Worm (Caenorhabditis elegans) whole organism, L4 larva: Measurements from ENCODE around the gene edg-1.

Experiments used
- D1046.2 ChIP-seq: fragments of 200-800 bp; sonication (Bioruptor generic); IDR thresholded peaks from 2 replicates; pipeline ENCODE4 v1.3.6; 2022; ENCODE audit warnings: missing genetic modification characterization, missing compliant biosample characterization
- F26F4.8 ChIP-seq: fragments of 200-800 bp; sonication (Bioruptor generic); conservative IDR thresholded peaks from 2 replicates; pipeline ENCODE4 v1.3.6; 2022; ENCODE audit warnings: missing genetic modification characterization, missing compliant biosample characterization
- F44E2.7 ChIP-seq: fragments of 200-800 bp; sonication (Bioruptor generic); IDR thresholded peaks from 2 replicates; pipeline ENCODE4 v2.1.2; 2022; ENCODE audit warnings: missing genetic modification characterization, missing compliant biosample characterization
- T26A8.4 ChIP-seq: fragments of 200-800 bp; sonication (Bioruptor generic); IDR thresholded peaks from 2 replicates; pipeline ENCODE4 v1.3.6; 2022; ENCODE audit warnings: missing genetic modification characterization, missing compliant biosample characterization
- Y105C5A.15 ChIP-seq: fragments of 200-800 bp; sonication (Bioruptor generic); IDR thresholded peaks from 2 replicates; pipeline ENCODE4 v1.3.6; 2022; ENCODE audit warnings: missing genetic modification characterization, missing compliant biosample characterization
- aha-1 ChIP-seq: fragments of 150-350 bp; peaks from one replicate; lab custom pipeline; 2014; ENCODE audit warnings: missing biosample characterization, missing genetic modification characterization
- arid-1 ChIP-seq: fragments of 200-800 bp; sonication (Bioruptor generic); conservative IDR thresholded peaks from 2 replicates; pipeline ENCODE4 v1.3.6; 2022; ENCODE audit warnings: missing genetic modification reagents, missing genetic modification characterization, missing compliant biosample characterization
- attf-4 ChIP-seq: sonication (generic microtip); optimal IDR thresholded peaks from 3 replicates; lab custom pipeline; 2017; ENCODE audit warnings: missing biosample characterization, missing genetic modification characterization
- ceh-32 ChIP-seq: sonication (generic microtip); optimal IDR thresholded peaks from 2 replicates; lab custom pipeline; 2016; ENCODE audit warnings: mild to moderate bottlenecking, missing genetic modification characterization, missing compliant biosample characterization; ENCODE audit not compliant: poor library complexity
- ceh-62 ChIP-seq: sonication (generic microtip); optimal IDR thresholded peaks from 2 replicates; lab custom pipeline; 2017; ENCODE audit warnings: missing biosample characterization, missing genetic modification characterization
- daf-19 ChIP-seq: fragments of 200-800 bp; sonication (Bioruptor generic); conservative IDR thresholded peaks from 2 replicates; pipeline ENCODE4 v1.3.6; 2022; ENCODE audit warnings: missing genetic modification characterization, missing compliant biosample characterization
- daf-8 ChIP-seq: fragments of 200-800 bp; sonication (Bioruptor generic); IDR thresholded peaks from 2 replicates; pipeline ENCODE4 v1.3.6; 2022; ENCODE audit warnings: missing genetic modification characterization, missing compliant biosample characterization
- dmd-8 ChIP-seq: fragments of 200-800 bp; sonication (Bioruptor generic); IDR thresholded peaks from 2 replicates; pipeline ENCODE4 v1.3.6; 2022; ENCODE audit warnings: missing genetic modification characterization, missing compliant biosample characterization
- dve-1 ChIP-seq: sonication (generic microtip); optimal IDR thresholded peaks from 2 replicates; lab custom pipeline; 2017; ENCODE audit warnings: antibody characterized with exemption, mild to moderate bottlenecking, missing genetic modification characterization, missing compliant biosample characterization; ENCODE audit not compliant: insufficient read depth
- hif-1 ChIP-seq, 2 experiments: sonication (generic microtip); optimal IDR thresholded peaks; 2 replicates each; lab custom pipeline; 2016 to 2017; ENCODE audit warnings: missing compliant biosample characterization in 2 of 2, missing genetic modification characterization in 2 of 2, missing genetic modification reagents in 2 of 2, missing genotype in 2 of 2, mild to moderate bottlenecking in 1 of 2
- lim-7 ChIP-seq: fragments of 200-800 bp; sonication (Bioruptor generic); IDR thresholded peaks from 2 replicates; pipeline ENCODE4 v1.3.6; 2022; ENCODE audit warnings: missing genetic modification characterization, missing compliant biosample characterization
- lin-13 ChIP-seq: fragments of 150-350 bp; optimal IDR thresholded peaks from 2 replicates; lab custom pipeline; 2014; ENCODE audit warnings: missing biosample characterization, missing genetic modification reagents, missing genetic modification characterization
- lin-38 ChIP-seq: fragments of 200-800 bp; sonication (Bioruptor generic); IDR thresholded peaks from 2 replicates; pipeline ENCODE4 v1.3.6; 2022; ENCODE audit warnings: missing genetic modification reagents, missing genetic modification characterization, missing compliant biosample characterization
- lsy-2 ChIP-seq, 2 experiments: fragments of 150-350 bp in 1 of 2; sonication (generic microtip) in 1 of 2; optimal IDR thresholded peaks; 2 replicates each; lab custom pipeline; 2014 to 2017; ENCODE audit warnings: missing biosample characterization in 2 of 2, missing genetic modification characterization in 2 of 2
- mes-2 ChIP-seq: sonication (generic microtip); optimal IDR thresholded peaks from 2 replicates; lab custom pipeline; 2016; ENCODE audit warnings: missing genotype, mild to moderate bottlenecking, missing genetic modification characterization, missing compliant biosample characterization; ENCODE audit not compliant: poor library complexity, severe bottlenecking
- pha-4 ChIP-seq, 2 experiments: fragments of 150-350 bp in 1 of 2; fragments of 200-800 bp in 1 of 2; sonication (Bioruptor generic) in 1 of 2; IDR thresholded peaks in 1 of 2; optimal IDR thresholded peaks in 1 of 2; 2 replicates each; pipeline versions ENCODE4 v1.3.6 to Lab custom; 2014 to 2022; ENCODE audit warnings: missing genetic modification characterization in 2 of 2, missing genetic modification reagents in 2 of 2, missing biosample characterization in 1 of 2, missing compliant biosample characterization in 1 of 2
- snpc-1.2 ChIP-seq: fragments of 200-800 bp; sonication (Bioruptor generic); IDR thresholded peaks from 2 replicates; pipeline ENCODE4 v1.3.6; 2022; ENCODE audit warnings: missing genetic modification reagents, missing genetic modification characterization, missing compliant biosample characterization
- tra-1 ChIP-seq: fragments of 200-800 bp; sonication (Bioruptor generic); IDR thresholded peaks from 2 replicates; pipeline ENCODE4 v1.3.6; 2022; ENCODE audit warnings: missing genetic modification reagents, missing genetic modification characterization, missing compliant biosample characterization
- unc-130 ChIP-seq: sonication (generic microtip); optimal IDR thresholded peaks from 2 replicates; lab custom pipeline; 2016; ENCODE audit warnings: missing genetic modification reagents, missing genetic modification characterization, missing compliant biosample characterization
- unc-39 ChIP-seq: sonication (generic microtip); optimal IDR thresholded peaks from 2 replicates; lab custom pipeline; 2017; ENCODE audit warnings: missing biosample characterization, missing genetic modification characterization
- zag-1 ChIP-seq: fragments of 150-350 bp; optimal IDR thresholded peaks from 2 replicates; lab custom pipeline; 2014; ENCODE audit warnings: missing biosample characterization, missing genetic modification characterization
- zfp-2 ChIP-seq: sonication (generic microtip); optimal IDR thresholded peaks from 2 replicates; lab custom pipeline; 2016; ENCODE audit warnings: mild to moderate bottlenecking, missing genetic modification characterization, missing compliant biosample characterization
- zfp-3 ChIP-seq: fragments of 200-800 bp; sonication (Bioruptor generic); conservative IDR thresholded peaks from 2 replicates; pipeline ENCODE4 v1.3.6; 2022; ENCODE audit warnings: missing genetic modification reagents, missing genetic modification characterization, missing compliant biosample characterization
- zip-11 ChIP-seq: fragments of 200-800 bp; sonication (Bioruptor generic); IDR thresholded peaks from 2 replicates; pipeline ENCODE4 v1.3.6; 2022; ENCODE audit warnings: missing genetic modification characterization, missing compliant biosample characterization
- zip-2 ChIP-seq: fragments of 150-350 bp; optimal IDR thresholded peaks from 2 replicates; lab custom pipeline; 2014; ENCODE audit warnings: missing biosample characterization, missing genetic modification characterization
- ztf-11 ChIP-seq: fragments of 150-350 bp; optimal IDR thresholded peaks from 2 replicates; lab custom pipeline; 2014; ENCODE audit warnings: missing biosample characterization, missing genetic modification characterization

Gene edg-1

DNA sequence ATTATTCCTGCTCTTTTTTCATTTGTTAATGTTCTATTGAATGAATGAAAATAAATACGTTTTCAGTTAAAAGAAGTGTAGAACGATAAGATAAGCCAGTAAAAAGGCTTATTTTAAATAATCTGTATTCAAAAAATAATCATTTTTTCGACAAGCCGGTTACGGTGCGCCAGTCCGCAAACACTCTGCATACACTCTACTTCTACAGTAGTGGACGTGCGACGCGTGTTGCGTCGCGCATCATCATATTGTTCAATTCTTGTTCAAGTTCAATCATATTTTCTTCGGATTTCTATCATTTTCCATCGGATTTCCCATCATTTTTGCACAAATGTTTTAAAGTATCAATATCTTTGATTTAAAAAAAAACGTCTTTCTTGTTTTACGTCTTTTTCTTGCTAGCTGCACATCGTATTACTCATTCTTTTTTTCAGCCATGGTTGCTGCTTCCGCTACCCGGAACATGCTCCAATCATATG, 677 bp upstream of the edg-1 start, which contains the start of gene B0035.18:
Gene B0035.18, plus strand, starts transcription at position 429 of the 479 bp plus-strand sequence.
- TF ChIP-seq lsy-2 (tag; optimal IDR thresholded peaks at IDR 0.05; lab: Kevin White, UChicago): peak in 1 of 2 experiments; percentile 12
- no peak for TF ChIP-seq ceh-32
- no peak for TF ChIP-seq aha-1 (tag; lab: Kevin White, UChicago)
- peak; percentile 2 for TF ChIP-seq unc-130
- TF ChIP-seq zip-2 (tag; lab: Kevin White, UChicago): no peak
- TF ChIP-seq zip-11 (GFP tag; lab: Robert Waterston, UW): no peak

DNA sequence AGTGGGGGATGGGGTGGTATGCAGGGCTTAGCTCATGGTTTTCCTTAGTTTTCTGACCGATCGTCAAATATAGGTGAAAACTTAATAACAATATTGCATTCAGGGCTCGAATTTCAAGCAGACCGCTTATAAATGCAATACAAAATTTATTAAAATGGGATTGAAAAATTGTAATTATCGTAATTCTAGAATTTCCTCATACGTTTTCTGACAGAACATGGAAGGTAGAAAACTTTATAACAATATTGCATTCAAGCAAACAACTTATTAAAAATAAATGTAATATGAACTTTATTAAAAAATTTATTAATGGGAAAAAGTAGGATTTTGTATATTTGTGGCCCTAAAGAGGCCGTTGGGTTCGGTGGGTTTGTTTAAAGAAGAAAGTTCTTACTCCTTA, 3.1 kb downstream of the edg-1 start:
- TF ChIP-seq daf-8 (GFP tag; lab: Robert Waterston, UW): no peak
- TF ChIP-seq ceh-62 (tag; lab: Kevin White, UChicago): no peak
- no peak for TF ChIP-seq lin-13
- no peak for TF ChIP-seq unc-130
- TF ChIP-seq unc-39 (tag; lab: Kevin White, UChicago): no peak
- TF ChIP-seq hif-1 (tag; optimal IDR thresholded peaks at IDR 0.05; lab: Kevin White, UChicago): no peak
- TF ChIP-seq attf-4: no peak
- TF ChIP-seq D1046.2 (GFP tag; lab: Robert Waterston, UW): no peak
- TF ChIP-seq daf-19: no peak
- no peak for TF ChIP-seq ztf-11 (tag; lab: Kevin White, UChicago)
- no peak for TF ChIP-seq lim-7
- TF ChIP-seq zfp-2 (tag; lab: Kevin White, UChicago): no peak
- TF ChIP-seq ceh-32: no peak
- TF ChIP-seq lin-38 (GFP tag; lab: Robert Waterston, UW): peak; percentile 62
- TF ChIP-seq zag-1 (tag; lab: Kevin White, UChicago): no peak
- TF ChIP-seq arid-1: 0 out of 2 replicates have a peak, but pooled peaks have one; percentile 41
- peak; percentile 51 for TF ChIP-seq aha-1 (tag; lab: Kevin White, UChicago)
- no peak for TF ChIP-seq tra-1 (GFP tag; lab: Robert Waterston, UW)
- TF ChIP-seq snpc-1.2 (GFP tag; lab: Robert Waterston, UW): peak; percentile 48; the same call in 1 of the 2 replicates
- peak; percentile 64; the same call in 1 of the 2 replicates for TF ChIP-seq F26F4.8 (GFP tag; lab: Robert Waterston, UW)
- 0 out of 2 replicates have a peak, but pooled peaks have one; percentile 4 for TF ChIP-seq dmd-8 (GFP tag; lab: Robert Waterston, UW)

DNA sequence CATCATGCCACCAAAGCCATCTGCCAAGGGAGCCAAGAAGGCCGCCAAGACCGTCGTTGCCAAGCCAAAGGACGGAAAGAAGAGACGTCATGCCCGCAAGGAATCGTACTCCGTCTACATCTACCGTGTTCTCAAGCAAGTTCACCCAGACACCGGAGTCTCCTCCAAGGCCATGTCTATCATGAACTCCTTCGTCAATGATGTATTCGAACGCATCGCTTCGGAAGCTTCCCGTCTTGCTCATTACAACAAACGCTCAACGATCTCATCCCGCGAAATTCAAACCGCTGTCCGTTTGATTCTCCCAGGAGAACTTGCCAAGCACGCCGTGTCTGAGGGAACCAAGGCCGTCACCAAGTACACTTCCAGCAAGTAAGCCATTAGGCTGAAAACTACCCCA, 4.1 kb downstream of the edg-1 start, which contains the start of gene his-48:
Gene his-48, plus strand, starts transcription at position 5 of the 400 bp plus-strand sequence.
- TF ChIP-seq lim-7 (peak; percentile 56; the same call in 1 of the 2 replicates), lin-38 (GFP tag; lab: Robert Waterston, UW) (peak; percentile 39; the same call in 1 of the 2 replicates)

DNA sequence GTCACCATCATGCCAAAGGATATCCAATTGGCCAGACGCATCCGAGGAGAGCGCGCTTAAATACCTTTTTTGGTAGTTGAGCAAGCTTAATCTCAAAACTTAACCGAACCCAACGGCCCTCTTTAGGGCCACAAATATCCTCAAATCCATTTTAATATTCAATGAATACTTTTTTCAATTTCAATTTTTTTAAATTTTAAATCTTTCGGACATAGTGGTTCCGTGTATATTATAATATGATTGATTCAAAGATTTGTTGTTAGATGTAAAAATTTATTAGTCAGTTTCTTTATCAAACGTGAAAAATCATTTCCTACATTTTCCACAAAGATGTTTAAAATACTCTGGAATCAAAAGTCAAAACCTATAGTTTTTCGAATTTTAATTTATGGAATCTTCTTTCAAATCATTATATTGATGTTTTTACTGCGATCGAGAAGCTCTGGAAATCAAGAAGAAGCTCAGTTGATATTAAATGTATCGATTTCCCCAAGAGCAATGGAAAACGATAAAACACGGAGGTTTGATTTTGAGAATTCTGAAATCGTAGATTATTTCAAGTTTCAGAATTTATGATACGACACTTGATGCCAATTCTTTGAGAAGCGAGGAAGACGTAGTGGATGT, 6.5 kb downstream of the edg-1 start, which contains the start of gene B0035.21:
Gene B0035.21, plus strand, starts transcription at position 322 of the 627 bp plus-strand sequence.
- TF ChIP-seq T26A8.4 (0 out of 2 replicates have a peak, but pooled peaks have one; percentile 17), mes-2 (tag; lab: Kevin White, UChicago) (no peak), zfp-3 (GFP tag; lab: Robert Waterston, UW) (0 out of 2 replicates have a peak, but pooled peaks have one; percentile 17), F26F4.8 (GFP tag; lab: Robert Waterston, UW) (0 out of 2 replicates have a peak, but pooled peaks have one; percentile 48), lin-38 (GFP tag; lab: Robert Waterston, UW) (peak; percentile 46), F44E2.7 (GFP tag; lab: Robert Waterston, UW) (no peak), Y105C5A.15 (GFP tag; lab: Robert Waterston, UW) (0 out of 2 replicates have a peak, but pooled peaks have one; percentile 34), dve-1 (tag; lab: Kevin White, UChicago) (peak; percentile 4), pha-4 (GFP tag; IDR thresholded peaks at IDR 0.05; lab: Robert Waterston, UW) (0 out of 2 replicates have a peak, but pooled peaks have one; percentile 32), pha-4 (tag; optimal IDR thresholded peaks at IDR 0.05; lab: Kevin White, UChicago) (no peak)
